Fruit fly (Drosophila melanogaster) whole organism, prepupa: ENCODE measurements around the gene CG17359.
A peak's percentile ranks its signal among the peaks of the same experiment; 100 is the strongest.

Experiments used
- Blimp-1 ChIP-seq: fragments of 200-800 bp; sonication (Bioruptor generic); optimal IDR thresholded peaks from 3 replicates; lab custom pipeline; 2017; ENCODE audit warnings: missing biosample characterization, missing genetic modification characterization, mild to moderate bottlenecking, moderate library complexity, missing genetic modification reagents
- CG3032 ChIP-seq: fragments of 200-800 bp; optimal IDR thresholded peaks from 2 replicates; lab custom pipeline; 2019; ENCODE audit warnings: missing biosample characterization, mild to moderate bottlenecking, missing genetic modification characterization, moderate library complexity
- CG3919 ChIP-seq: fragments of 200-800 bp; sonication (Bioruptor generic); optimal IDR thresholded peaks from 3 replicates; lab custom pipeline; 2016; ENCODE audit warnings: missing biosample characterization, missing genetic modification characterization
- CG6163 ChIP-seq: fragments of 200-800 bp; sonication (Bioruptor generic); IDR thresholded peaks from 3 replicates; pipeline ENCODE4 v1.3.6; 2022; ENCODE audit warnings: missing biosample characterization, missing genetic modification characterization
- dac ChIP-seq: fragments of 200-800 bp; sonication (Bioruptor generic); optimal IDR thresholded peaks from 2 replicates; lab custom pipeline; 2017; ENCODE audit warnings: missing biosample characterization, mild to moderate bottlenecking, missing genetic modification characterization
- esn ChIP-seq: fragments of 200-800 bp; sonication (Bioruptor generic); optimal IDR thresholded peaks from 2 replicates; lab custom pipeline; 2016; ENCODE audit warnings: missing biosample characterization, mild to moderate bottlenecking, missing genetic modification characterization, moderate library complexity
- salr ChIP-seq, 2 experiments: fragments of 200-800 bp; sonication (Bioruptor generic); optimal IDR thresholded peaks; 3 replicates each; lab custom pipeline; 2016 to 2018; ENCODE audit warnings: missing biosample characterization in 2 of 2, missing genetic modification characterization in 2 of 2, mild to moderate bottlenecking in 1 of 2

- TF ChIP-seq dac (GFP tag; lab: Kevin White, UChicago) = peak; percentile 45
- TF ChIP-seq CG6163 = peak; percentile 75
- peak; percentile 52 for TF ChIP-seq esn (GFP tag; lab: Kevin White, UChicago)
- TF ChIP-seq CG3919 (GFP tag; lab: Kevin White, UChicago) = no peak
- no peak for TF ChIP-seq Blimp-1 (GFP tag; lab: Kevin White, UChicago)
- TF ChIP-seq salr (GFP tag; optimal IDR thresholded peaks at IDR 0.05; lab: Kevin White, UChicago) = no peak
- peak; percentile 22 for TF ChIP-seq CG3032 (tag; lab: Kevin White, UChicago)
These were observed 4.4 kb upstream of the CG17359 start for dm6 chr3L:14003297-14004040.
